Worm (Caenorhabditis elegans) whole organism, L4 larva: Measurements from ENCODE around the gene sqst-4.

ENCODE experiments used
- F44E2.7 ChIP-seq: fragments of 200-800 bp; sonication (Bioruptor generic); IDR thresholded peaks from 2 replicates; pipeline ENCODE4 v2.1.2; 2022; ENCODE audit warnings: missing genetic modification characterization, missing compliant biosample characterization
- F49E8.2 ChIP-seq: sonication (generic microtip); optimal IDR thresholded peaks from 2 replicates; lab custom pipeline; 2016; ENCODE audit warnings: missing compliant biosample characterization, mild to moderate bottlenecking, missing genetic modification characterization, borderline replicate concordance
- nhr-48 ChIP-seq: sonication (generic microtip); optimal IDR thresholded peaks from 2 replicates; lab custom pipeline; 2016; ENCODE audit warnings: mild to moderate bottlenecking, missing genetic modification characterization, missing compliant biosample characterization
- zip-11 ChIP-seq: fragments of 200-800 bp; sonication (Bioruptor generic); IDR thresholded peaks from 2 replicates; pipeline ENCODE4 v1.3.6; 2022; ENCODE audit warnings: missing genetic modification characterization, missing compliant biosample characterization

- TF ChIP-seq F49E8.2 (tag; lab: Kevin White, UChicago) (no peak), zip-11 (GFP tag; lab: Robert Waterston, UW) (no peak), F44E2.7 (GFP tag; lab: Robert Waterston, UW) (no peak), nhr-48 (tag; lab: Kevin White, UChicago) (no peak)
Measured at ce11 chrV:16527796-16528195, 39.5 kb downstream of the sqst-4 start, which contains the start of gene F36D3.16.
